Fruit fly (Drosophila melanogaster) S2 (cell line): ENCODE results near the gene CG33700.

ENCODE experiments used
- CG8478 ChIP-seq: fragments of >200 bp; optimal IDR thresholded peaks from 2 replicates; lab custom pipeline; 2018
- CTCF ChIP-seq, 2 experiments: fragments of >200 bp; optimal IDR thresholded peaks; 2 replicates each; lab custom pipeline; 2018

DNA sequence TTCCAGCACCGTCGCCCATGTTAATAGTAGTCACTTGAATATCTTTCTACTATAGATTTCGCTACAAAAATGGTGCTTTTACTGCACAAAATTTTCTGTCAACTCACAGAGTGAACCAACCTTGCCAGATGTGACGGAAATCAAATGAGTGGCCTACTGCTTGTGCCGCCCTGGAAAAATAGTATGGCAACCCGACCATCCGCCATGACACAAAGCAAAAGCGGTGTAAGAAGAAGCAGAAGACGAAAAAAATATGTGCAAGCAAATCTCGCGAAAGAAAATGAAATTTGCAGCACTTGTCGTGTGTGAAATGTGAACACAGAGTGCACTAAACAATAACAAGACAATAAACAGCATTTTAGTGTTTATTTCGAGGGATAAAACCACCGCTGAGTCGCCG is 48.5 kb downstream of the CG33700 start, which contains the start of the genes Uch-L5 and Jarid2:
- TF ChIP-seq CTCF (optimal IDR thresholded peaks at IDR 0.05; lab: Kevin White, UChicago) (peak; percentile 11 to 47), CG8478 (lab: Kevin White, UChicago) (no peak)
